Fruit fly (Drosophila melanogaster): ENCODE results near the gene CG12093.
A peak's percentile ranks its signal among the peaks of the same experiment; 100 is the strongest.

DNA sequence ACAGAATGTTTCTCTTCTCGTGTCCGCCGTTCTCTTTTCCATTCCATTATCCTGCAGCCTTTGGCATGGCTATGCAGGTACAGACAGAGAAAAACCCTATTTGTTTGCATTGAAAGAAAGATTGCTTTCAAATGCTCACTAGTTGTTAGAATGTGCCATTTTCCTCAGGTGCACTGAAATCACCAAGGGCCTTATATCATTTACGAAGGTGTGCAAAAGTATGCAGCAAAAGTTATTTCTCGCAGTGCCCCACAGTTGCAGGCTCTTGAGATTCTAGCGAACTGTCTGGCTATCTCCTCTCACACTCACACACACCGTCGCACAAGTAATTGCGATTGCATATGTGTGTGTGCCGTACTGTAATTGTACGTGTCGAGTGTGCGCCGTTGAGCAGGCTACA is 26.5 kb upstream of the CG12093 start:
- TF ChIP-seq CG6808 (GFP tag; optimal IDR thresholded peaks at IDR 0.05) (peak; percentile 28), salr (GFP tag; optimal IDR thresholded peaks at IDR 0.05) (peak; percentile 42 to 54), eg (GFP tag; IDR thresholded peaks at IDR 0.05) (peak; percentile 70; the same call in 2 of the 3 replicates), Smox (GFP tag; optimal IDR thresholded peaks at IDR 0.05) (peak; percentile 46), Met (GFP tag; optimal IDR thresholded peaks at IDR 0.05) (peak; percentile 32), net (GFP tag; optimal IDR thresholded peaks at IDR 0.05) (peak; percentile 49), Sox102F (GFP tag; optimal IDR thresholded peaks at IDR 0.05) (peak; percentile 51), Blimp-1 (GFP tag; optimal IDR thresholded peaks at IDR 0.05) (no peak), topi (GFP tag; optimal IDR thresholded peaks at IDR 0.05) (peak; percentile 29), CG16779 (tag; optimal IDR thresholded peaks at IDR 0.05) (peak; percentile 4), CG11294 (GFP tag; IDR thresholded peaks at IDR 0.05) (0 out of 2 replicates have a peak, but pooled peaks have one; percentile 40)
